Fruit fly (Drosophila melanogaster): ENCODE results near the gene nerfin-2.
A peak's percentile ranks its signal among the peaks of the same experiment; 100 is the strongest.

DNA sequence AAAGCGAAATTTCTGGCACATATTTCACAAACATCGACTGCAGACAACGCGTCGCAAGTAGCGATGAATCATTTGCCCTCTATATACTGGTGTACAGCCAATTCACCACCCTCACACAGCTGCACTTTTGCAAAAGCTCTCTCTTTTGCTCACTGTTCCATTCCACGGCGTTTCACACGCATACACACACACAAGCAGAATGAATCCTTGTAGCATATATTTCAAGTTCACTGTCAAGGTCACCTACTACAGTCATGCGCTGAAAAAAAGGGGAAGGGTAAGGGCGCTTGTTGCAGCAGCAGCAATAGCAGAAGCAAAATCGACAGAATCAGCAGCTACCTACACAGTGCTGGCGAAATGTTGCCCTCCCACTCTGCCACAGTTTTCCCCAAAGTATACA, 9.8 kb downstream of the nerfin-2 start:
- no peak for TF ChIP-seq fd96Ca (GFP tag; IDR thresholded peaks at IDR 0.05)
- TF ChIP-seq CG8159 (tag; optimal IDR thresholded peaks at IDR 0.05) = no peak
- no peak for TF ChIP-seq CG34367 (tag; optimal IDR thresholded peaks at IDR 0.05)
- TF ChIP-seq EcR (GFP tag; optimal IDR thresholded peaks at IDR 0.05) = peak; percentile 87

Data from whole organism, pupa.